Worm (Caenorhabditis elegans) whole organism, late embryonic: Measurements from ENCODE around the gene clec-39.

Source experiments
- C08G9.2 ChIP-seq: sonication (generic microtip); optimal IDR thresholded peaks from 2 replicates; lab custom pipeline; 2016; ENCODE audit warnings: mild to moderate bottlenecking, missing genetic modification characterization, moderate library complexity, missing compliant biosample characterization
- K09A11.1 ChIP-seq: sonication (generic microtip); optimal IDR thresholded peaks from 2 replicates; lab custom pipeline; 2017; ENCODE audit warnings: antibody characterized with exemption, mild to moderate bottlenecking, missing genetic modification characterization, missing compliant biosample characterization; ENCODE audit not compliant: insufficient read depth
- ama-1 ChIP-seq: fragments of 150-350 bp; optimal IDR thresholded peaks from 2 replicates; lab custom pipeline; 2014
- ceh-14 ChIP-seq: sonication (generic microtip); optimal IDR thresholded peaks from 2 replicates; lab custom pipeline; 2016; ENCODE audit warnings: missing genotype, missing genetic modification characterization, missing compliant biosample characterization
- ceh-18 ChIP-seq: sonication (generic microtip); optimal IDR thresholded peaks from 2 replicates; lab custom pipeline; 2016; ENCODE audit warnings: missing genetic modification characterization, missing compliant biosample characterization
- ceh-19 ChIP-seq: fragments of 200-800 bp; sonication (Bioruptor generic); optimal IDR thresholded peaks from 2 replicates; lab custom pipeline; 2018; ENCODE audit warnings: mild to moderate bottlenecking, missing genetic modification characterization, missing compliant biosample characterization
- ceh-2 ChIP-seq: sonication (generic microtip); optimal IDR thresholded peaks from 2 replicates; lab custom pipeline; 2016; ENCODE audit warnings: missing genotype, missing genetic modification characterization, missing compliant biosample characterization
- ceh-24 ChIP-seq: sonication (generic microtip); optimal IDR thresholded peaks from 2 replicates; lab custom pipeline; 2016; ENCODE audit warnings: mild to moderate bottlenecking, missing genetic modification characterization, missing compliant biosample characterization
- ceh-30 ChIP-seq: fragments of 150-350 bp; optimal IDR thresholded peaks from 2 replicates; lab custom pipeline; 2014; ENCODE audit warnings: missing biosample characterization, missing genetic modification characterization
- ceh-31 ChIP-seq: sonication (generic microtip); optimal IDR thresholded peaks from 2 replicates; lab custom pipeline; 2016; ENCODE audit warnings: missing genetic modification characterization, missing compliant biosample characterization
- ceh-45 ChIP-seq: fragments of 200-800 bp; sonication (Bioruptor generic); IDR thresholded peaks from 2 replicates; pipeline ENCODE4 v1.3.6; 2022; ENCODE audit warnings: missing genetic modification reagents, missing genetic modification characterization, missing compliant biosample characterization
- ceh-6 ChIP-seq: fragments of 200-800 bp; sonication (Bioruptor generic); optimal IDR thresholded peaks from 2 replicates; lab custom pipeline; 2018; ENCODE audit warnings: mild to moderate bottlenecking, missing genetic modification characterization, missing compliant biosample characterization
- ceh-9 ChIP-seq: sonication (generic microtip); optimal IDR thresholded peaks from 2 replicates; lab custom pipeline; 2016; ENCODE audit warnings: mild to moderate bottlenecking, missing genetic modification characterization, inconsistent platforms, missing compliant biosample characterization
- dve-1 ChIP-seq: sonication (generic microtip); optimal IDR thresholded peaks from 2 replicates; lab custom pipeline; 2017; ENCODE audit warnings: antibody characterized with exemption, mild to moderate bottlenecking, missing genetic modification characterization, missing compliant biosample characterization
- fax-1 ChIP-seq: sonication (generic microtip); optimal IDR thresholded peaks from 2 replicates; lab custom pipeline; 2016; ENCODE audit warnings: missing genotype, missing genetic modification characterization, missing compliant biosample characterization
- fkh-10 ChIP-seq: fragments of 150-350 bp; optimal IDR thresholded peaks from 2 replicates; lab custom pipeline; 2014; ENCODE audit warnings: missing biosample characterization, missing genetic modification reagents, missing genetic modification characterization
- hlh-15 ChIP-seq: sonication (generic microtip); optimal IDR thresholded peaks from 2 replicates; lab custom pipeline; 2016; ENCODE audit warnings: missing genetic modification characterization, missing compliant biosample characterization
- hlh-30 ChIP-seq: sonication (generic microtip); optimal IDR thresholded peaks from 2 replicates; lab custom pipeline; 2017; ENCODE audit warnings: antibody characterized with exemption, missing genetic modification characterization, missing compliant biosample characterization; ENCODE audit not compliant: insufficient read depth
- hlh-6 ChIP-seq: sonication (generic microtip); optimal IDR thresholded peaks from 2 replicates; lab custom pipeline; 2016; ENCODE audit warnings: missing genotype, missing genetic modification characterization, missing compliant biosample characterization
- hlh-8 ChIP-seq: sonication (generic microtip); optimal IDR thresholded peaks from 2 replicates; lab custom pipeline; 2016; ENCODE audit warnings: missing genotype, missing genetic modification characterization, missing compliant biosample characterization
- lim-6 ChIP-seq: sonication (generic microtip); optimal IDR thresholded peaks from 2 replicates; lab custom pipeline; 2016; ENCODE audit warnings: missing genetic modification characterization, missing compliant biosample characterization
- madf-2 ChIP-seq: sonication (generic microtip); optimal IDR thresholded peaks from 2 replicates; lab custom pipeline; 2017; ENCODE audit warnings: missing genetic modification characterization, missing compliant biosample characterization
- mec-3 ChIP-seq: sonication (generic microtip); optimal IDR thresholded peaks from 2 replicates; lab custom pipeline; 2016; ENCODE audit warnings: borderline replicate concordance, missing genetic modification characterization, missing compliant biosample characterization
- pag-3 ChIP-seq: sonication (generic microtip); optimal IDR thresholded peaks from 2 replicates; lab custom pipeline; 2016; ENCODE audit warnings: missing compliant biosample characterization, missing genetic modification characterization, borderline replicate concordance
- pat-9 ChIP-seq: fragments of 200-800 bp; sonication (Bioruptor generic); optimal IDR thresholded peaks from 2 replicates; lab custom pipeline; 2018; ENCODE audit warnings: mild to moderate bottlenecking, missing genetic modification characterization, moderate library complexity, missing compliant biosample characterization
- pha-2 ChIP-seq: sonication (generic microtip); optimal IDR thresholded peaks from 2 replicates; lab custom pipeline; 2017; ENCODE audit warnings: mild to moderate bottlenecking, missing genetic modification characterization, missing compliant biosample characterization
- pha-4 ChIP-seq: fragments of 150-350 bp; optimal IDR thresholded peaks from 2 replicates; lab custom pipeline; 2018; ENCODE audit warnings: missing biosample characterization, missing genetic modification reagents, missing genetic modification characterization
- ref-2 ChIP-seq: sonication (generic microtip); optimal IDR thresholded peaks from 2 replicates; lab custom pipeline; 2016; ENCODE audit warnings: missing genetic modification characterization, missing compliant biosample characterization
- sox-2 ChIP-seq: fragments of 200-800 bp; sonication (Bioruptor generic); IDR thresholded peaks from 2 replicates; pipeline ENCODE4 v1.3.6; 2022; ENCODE audit warnings: missing genetic modification reagents, missing genetic modification characterization, missing compliant biosample characterization
- tbx-2 ChIP-seq: sonication (generic microtip); optimal IDR thresholded peaks from 2 replicates; lab custom pipeline; 2016; ENCODE audit warnings: missing genetic modification characterization, missing compliant biosample characterization
- unc-42 ChIP-seq: sonication (generic microtip); optimal IDR thresholded peaks from 2 replicates; lab custom pipeline; 2016; ENCODE audit warnings: missing genotype, missing genetic modification characterization, missing compliant biosample characterization

clec-39 gene

ce11 chrV:16725955-16726354, 13.1 kb upstream of the clec-39 start:
- no peak for TF ChIP-seq ceh-6 (GFP tag; lab: Kevin White, UChicago)

- TF ChIP-seq mec-3 (tag; lab: Kevin White, UChicago), result no peak
- no peak for TF ChIP-seq ceh-14 (tag; lab: Kevin White, UChicago)
- no peak for TF ChIP-seq ceh-2 (tag; lab: Kevin White, UChicago)
- no peak for TF ChIP-seq ceh-24 (tag; lab: Kevin White, UChicago)
- no peak for TF ChIP-seq ceh-30 (tag; lab: Kevin White, UChicago)
- TF ChIP-seq pha-2 (tag; lab: Kevin White, UChicago), result no peak
- no peak for TF ChIP-seq tbx-2
- TF ChIP-seq K09A11.1, result no peak
- no peak for TF ChIP-seq ref-2 (tag; lab: Kevin White, UChicago)
- no peak for TF ChIP-seq sox-2 (GFP tag; lab: Robert Waterston, UW)
- no peak for TF ChIP-seq ceh-9
- TF ChIP-seq hlh-30 (tag; lab: Kevin White, UChicago), result no peak
- no peak for TF ChIP-seq fkh-10 (GFP tag; lab: Kevin White, UChicago)
- TF ChIP-seq hlh-6, result no peak
These were observed 12.2 kb upstream of the clec-39 start, which contains the start of gene T25E12.14 for ce11 chrV:16726915-16727314. T25E12.14 (plus strand) TSS chrV:16727215.

- TF ChIP-seq ceh-18 (tag; lab: Kevin White, UChicago) (no peak), unc-42 (tag; lab: Kevin White, UChicago) (no peak)
- TF ChIP-seq, all 69 proteins: peak for 0
These were observed 10.6 kb upstream of the clec-39 start, which contains the start of gene fbxa-127 for ce11 chrV:16728431-16728830. fbxa-127 (plus strand) TSS chrV:16728731.

- TF ChIP-seq pat-9 (no peak), hlh-15 (tag; lab: Kevin White, UChicago) (no peak), ceh-18 (tag; lab: Kevin White, UChicago) (no peak), hlh-8 (tag; lab: Kevin White, UChicago) (no peak), ceh-45 (no peak), ceh-2 (tag; lab: Kevin White, UChicago) (no peak), C08G9.2 (tag; lab: Kevin White, UChicago) (no peak), dve-1 (tag; lab: Kevin White, UChicago) (no peak), ceh-31 (tag; lab: Kevin White, UChicago) (no peak), ceh-24 (tag; lab: Kevin White, UChicago) (no peak), pha-4 (tag; lab: Kevin White, UChicago) (no peak), unc-42 (tag; lab: Kevin White, UChicago) (no peak), ceh-9 (no peak), mec-3 (tag; lab: Kevin White, UChicago) (no peak)
These were observed 9.1 kb upstream of the clec-39 start, which contains the start of gene srz-99 for ce11 chrV:16729961-16730360. srz-99 (plus strand) TSS chrV:16730261.

ce11 chrV:16731600-16731999, 7.5 kb upstream of the clec-39 start, which contains the start of gene srz-100:
srz-100 (plus strand) TSS chrV:16731900.
- TF ChIP-seq hlh-8 (tag; lab: Kevin White, UChicago) (no peak), lim-6 (tag; lab: Kevin White, UChicago) (no peak)

- TF ChIP-seq pha-2 (tag; lab: Kevin White, UChicago) (no peak), madf-2 (tag; lab: Kevin White, UChicago) (no peak), ama-1 (no peak), ceh-19 (no peak), pag-3 (tag; lab: Kevin White, UChicago) (no peak), ceh-14 (tag; lab: Kevin White, UChicago) (no peak), fax-1 (tag; lab: Kevin White, UChicago) (no peak)
- TF ChIP-seq, all 69 proteins: peak for 0
These were observed 5.4 kb upstream of the clec-39 start, which contains the start of gene T25E12.16 for ce11 chrV:16733681-16734080. T25E12.16 (minus strand) TSS chrV:16733781.
